Fruit fly (Drosophila melanogaster): ENCODE measurements around the gene Jhbp11.

DNA sequence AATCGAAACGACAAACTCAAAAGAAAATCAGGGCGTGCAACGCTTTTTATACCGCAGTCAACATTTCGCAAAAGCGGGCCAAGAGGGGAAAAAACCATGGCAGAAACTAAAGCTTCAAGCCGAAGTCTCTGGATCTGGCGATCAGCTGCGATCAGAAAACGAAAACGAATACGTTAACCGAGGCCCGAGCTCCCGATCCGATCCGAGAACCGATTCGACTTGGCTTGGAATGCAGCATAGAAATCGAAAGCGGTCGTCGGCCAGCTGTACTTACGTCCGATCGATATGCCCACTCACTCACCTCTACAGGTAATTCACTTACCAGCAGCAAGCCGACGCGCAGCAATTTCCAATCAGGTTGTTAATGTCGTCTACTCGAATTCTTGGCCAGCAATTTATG is 9.9 kb upstream of the Jhbp11 start, which contains the start of gene Cpr97Eb:
- TF ChIP-seq CG8301 (tag; optimal IDR thresholded peaks at IDR 0.05): no peak
- no peak for TF ChIP-seq CG10348 (GFP tag; IDR thresholded peaks at IDR 0.05)
- TF ChIP-seq CG32121 (GFP tag; IDR thresholded peaks at IDR 0.05): 0 out of 2 replicates have a peak, but pooled peaks have one; percentile 40

Data from whole organism, pupa.